Worm (Caenorhabditis elegans) whole organism, young adult: ENCODE measurements around the gene haf-3.

Experiments
- B0019.2 ChIP-seq: fragments of 200-800 bp; sonication (Bioruptor generic); conservative IDR thresholded peaks from 2 replicates; pipeline ENCODE4 v1.3.6; 2022; ENCODE audit warnings: missing genetic modification reagents, missing genetic modification characterization, missing compliant biosample characterization
- F49E8.2 ChIP-seq: sonication (generic microtip); optimal IDR thresholded peaks from 3 replicates; lab custom pipeline; 2017; ENCODE audit warnings: missing genetic modification characterization, mild to moderate bottlenecking, missing compliant biosample characterization, antibody characterized with exemption, moderate library complexity; ENCODE audit not compliant: insufficient read depth
- T26A5.8 ChIP-seq: sonication (generic microtip); optimal IDR thresholded peaks from 2 replicates; lab custom pipeline; 2016; ENCODE audit warnings: missing genetic modification characterization, missing compliant biosample characterization
- ama-1 ChIP-seq, 3 experiments: fragments of 150-350 bp in 1 of 3; sonication (generic microtip) in 2 of 3; optimal IDR thresholded peaks; 2 replicates each; lab custom pipeline; 2014 to 2018; ENCODE audit warnings: missing biosample characterization in 2 of 3, missing genetic modification characterization in 2 of 3, missing genetic modification reagents in 2 of 3
- athp-1 ChIP-seq: sonication (generic microtip); optimal IDR thresholded peaks from 2 replicates; lab custom pipeline; 2017; ENCODE audit warnings: mild to moderate bottlenecking, missing genetic modification characterization, missing compliant biosample characterization
- cebp-1 ChIP-seq, 2 experiments: fragments of 200-800 bp in 1 of 2; sonication (Bioruptor generic) in 1 of 2; sonication (generic microtip) in 1 of 2; IDR thresholded peaks in 1 of 2; optimal IDR thresholded peaks in 1 of 2; 2 replicates each; pipeline versions ENCODE4 v1.3.6 to Lab custom; 2017 to 2022; ENCODE audit warnings: missing compliant biosample characterization in 2 of 2, missing genetic modification characterization in 2 of 2, mild to moderate bottlenecking in 1 of 2, missing genetic modification reagents in 1 of 2, moderate library complexity in 1 of 2
- ceh-27 ChIP-seq: fragments of 200-800 bp; sonication (Bioruptor generic); optimal IDR thresholded peaks from 2 replicates; lab custom pipeline; 2018; ENCODE audit warnings: mild to moderate bottlenecking, missing genetic modification characterization, moderate library complexity, missing compliant biosample characterization
- dpl-1 ChIP-seq: fragments of 150-350 bp; optimal IDR thresholded peaks from 2 replicates; lab custom pipeline; 2014; ENCODE audit warnings: missing biosample characterization, missing genetic modification reagents, missing genetic modification characterization
- egl-18 ChIP-seq: fragments of 200-800 bp; sonication (Bioruptor generic); IDR thresholded peaks from 2 replicates; pipeline ENCODE4 v1.3.6; 2022; ENCODE audit warnings: missing genetic modification reagents, missing genetic modification characterization, missing compliant biosample characterization
- let-526 ChIP-seq: fragments of 200-800 bp; sonication (Bioruptor generic); IDR thresholded peaks from 2 replicates; pipeline ENCODE4 v1.3.6; 2022; ENCODE audit warnings: missing genetic modification reagents, missing genetic modification characterization, missing compliant biosample characterization
- madf-3 ChIP-seq: fragments of 200-800 bp; sonication (Bioruptor generic); IDR thresholded peaks from 2 replicates; pipeline ENCODE4 v1.3.6; 2022; ENCODE audit warnings: missing genetic modification reagents, missing genetic modification characterization, missing compliant biosample characterization
- zim-3 ChIP-seq: sonication (generic microtip); optimal IDR thresholded peaks from 2 replicates; lab custom pipeline; 2017; ENCODE audit warnings: mild to moderate bottlenecking, missing genetic modification characterization, moderate library complexity, missing compliant biosample characterization
- ztf-28 ChIP-seq: fragments of 200-800 bp; sonication (Bioruptor generic); IDR thresholded peaks from 2 replicates; pipeline ENCODE4 v1.3.6; 2022; ENCODE audit warnings: missing genetic modification reagents, missing genetic modification characterization, missing compliant biosample characterization
- ztf-6 ChIP-seq: fragments of 200-800 bp; sonication (Bioruptor generic); IDR thresholded peaks from 2 replicates; pipeline ENCODE4 v1.3.6; 2022; ENCODE audit warnings: missing genetic modification reagents, missing genetic modification characterization, missing compliant biosample characterization

- TF ChIP-seq egl-18 (GFP tag; lab: Robert Waterston, UW) (no peak), madf-3 (no peak), athp-1 (no peak), ama-1 (optimal IDR thresholded peaks at IDR 0.05; lab: Kevin White, UChicago) (no peak), ama-1 (GFP tag; optimal IDR thresholded peaks at IDR 0.05; lab: Kevin White, UChicago) (no peak), dpl-1 (no peak), cebp-1 (GFP tag; IDR thresholded peaks at IDR 0.05; lab: Robert Waterston, UW) (no peak), cebp-1 (tag; optimal IDR thresholded peaks at IDR 0.05; lab: Kevin White, UChicago) (no peak), zim-3 (no peak), ztf-6 (no peak), let-526 (GFP tag; lab: Robert Waterston, UW) (no peak), T26A5.8 (no peak), F49E8.2 (tag; lab: Kevin White, UChicago) (no peak), B0019.2 (GFP tag; lab: Robert Waterston, UW) (no peak), ztf-28 (GFP tag; lab: Robert Waterston, UW) (no peak), ceh-27 (GFP tag; lab: Kevin White, UChicago) (no peak)
Measured at ce11 chrV:15711898-15712297, 54.1 kb downstream of the haf-3 start, which contains the start of gene str-101.
